Worm (Caenorhabditis elegans) whole organism, young adult: ENCODE data around the gene F21A3.11.

ENCODE experiments used
- B0019.2 ChIP-seq: fragments of 200-800 bp; sonication (Bioruptor generic); conservative IDR thresholded peaks from 2 replicates; pipeline ENCODE4 v1.3.6; 2022; ENCODE audit warnings: missing genetic modification reagents, missing genetic modification characterization, missing compliant biosample characterization
- B0336.3 ChIP-seq: fragments of 200-800 bp; sonication (Bioruptor generic); IDR thresholded peaks from 2 replicates; pipeline ENCODE4 v1.3.6; 2022; ENCODE audit warnings: missing genetic modification characterization, missing compliant biosample characterization
- F33H1.4 ChIP-seq: fragments of 200-800 bp; sonication (Bioruptor generic); IDR thresholded peaks from 2 replicates; pipeline ENCODE4 v1.3.6; 2022; ENCODE audit warnings: missing genetic modification reagents, missing genetic modification characterization, missing compliant biosample characterization
- F57A8.1 ChIP-seq: fragments of 200-800 bp; sonication (Bioruptor generic); optimal IDR thresholded peaks from 2 replicates; lab custom pipeline; 2018; ENCODE audit warnings: mild to moderate bottlenecking, missing genetic modification characterization, moderate library complexity, missing compliant biosample characterization
- ama-1 ChIP-seq, 3 experiments: fragments of 150-350 bp in 1 of 3; sonication (generic microtip) in 2 of 3; optimal IDR thresholded peaks; 2 replicates each; lab custom pipeline; 2014 to 2018; ENCODE audit warnings: missing biosample characterization in 2 of 3, missing genetic modification characterization in 2 of 3, missing genetic modification reagents in 2 of 3
- attf-5 ChIP-seq: fragments of 200-800 bp; sonication (Bioruptor generic); optimal IDR thresholded peaks from 2 replicates; lab custom pipeline; 2018; ENCODE audit warnings: mild to moderate bottlenecking, missing genetic modification characterization, missing compliant biosample characterization
- lsy-27 ChIP-seq: sonication (generic microtip); optimal IDR thresholded peaks from 2 replicates; lab custom pipeline; 2017; ENCODE audit warnings: missing genetic modification characterization, mild to moderate bottlenecking, missing compliant biosample characterization, antibody characterized with exemption, missing genotype, borderline replicate concordance; ENCODE audit not compliant: insufficient read depth
- nhr-120 ChIP-seq: fragments of 200-800 bp; sonication (Bioruptor generic); IDR thresholded peaks from 2 replicates; pipeline ENCODE4 v1.3.6; 2022; ENCODE audit warnings: missing genetic modification characterization, missing compliant biosample characterization
- pha-4 ChIP-seq: fragments of 150-350 bp; sonication (generic microtip); optimal IDR thresholded peaks from 2 replicates; lab custom pipeline; 2014; ENCODE audit warnings: missing biosample characterization, missing genetic modification reagents, missing genetic modification characterization
- rec-8 ChIP-seq, 2 experiments: sonication (generic microtip); optimal IDR thresholded peaks; 2 replicates each; lab custom pipeline; 2016; ENCODE audit warnings: mild to moderate bottlenecking in 2 of 2, missing genetic modification characterization in 2 of 2, missing genetic modification reagents in 2 of 2, missing genotype in 2 of 2, missing biosample characterization in 1 of 2, missing compliant biosample characterization in 1 of 2, moderate library complexity in 1 of 2
- snpc-1.3 ChIP-seq: sonication (generic microtip); optimal IDR thresholded peaks from 2 replicates; lab custom pipeline; 2017; ENCODE audit warnings: missing genetic modification characterization, mild to moderate bottlenecking, missing compliant biosample characterization, antibody characterized with exemption, moderate library complexity, missing genotype, missing genetic modification reagents; ENCODE audit not compliant: insufficient read depth
- tlf-1 ChIP-seq: fragments of 200-800 bp; sonication (Bioruptor generic); optimal IDR thresholded peaks from 2 replicates; lab custom pipeline; 2018; ENCODE audit warnings: mild to moderate bottlenecking, missing genetic modification characterization, missing compliant biosample characterization
- unc-62 ChIP-seq: fragments of 150-350 bp; optimal IDR thresholded peaks from 2 replicates; lab custom pipeline; 2014; ENCODE audit warnings: missing biosample characterization, missing genetic modification reagents, missing genetic modification characterization
- ztf-22 ChIP-seq: fragments of 200-800 bp; sonication (Bioruptor generic); optimal IDR thresholded peaks from 2 replicates; lab custom pipeline; 2018; ENCODE audit warnings: mild to moderate bottlenecking, missing genetic modification characterization, moderate library complexity, missing compliant biosample characterization

- TF ChIP-seq unc-62 (GFP tag; lab: Kevin White, UChicago) (no peak), pha-4 (tag; lab: Kevin White, UChicago) (no peak), nhr-120 (GFP tag; lab: Robert Waterston, UW) (no peak), tlf-1 (GFP tag; lab: Kevin White, UChicago) (peak; percentile 5), ztf-22 (GFP tag; lab: Kevin White, UChicago) (no peak), snpc-1.3 (tag; lab: Kevin White, UChicago) (no peak), lsy-27 (tag; lab: Kevin White, UChicago) (no peak), B0019.2 (GFP tag; lab: Robert Waterston, UW) (0 out of 2 replicates have a peak, but pooled peaks have one; percentile 30), F33H1.4 (GFP tag; lab: Robert Waterston, UW) (no peak), attf-5 (GFP tag; lab: Kevin White, UChicago) (peak; percentile 45), rec-8 (tag; optimal IDR thresholded peaks at IDR 0.05; lab: Kevin White, UChicago) (no peak), ama-1 (optimal IDR thresholded peaks at IDR 0.05; lab: Kevin White, UChicago) (peak; percentile 96), ama-1 (GFP tag; optimal IDR thresholded peaks at IDR 0.05; lab: Kevin White, UChicago) (no peak), B0336.3 (GFP tag; lab: Robert Waterston, UW) (peak; percentile 40; the same call in 1 of the 2 replicates), F57A8.1 (GFP tag; lab: Kevin White, UChicago) (no peak)
Observed at ce11 chrV:15566511-15567178, 33.6 kb upstream of the F21A3.11 start.
